Fruit fly (Drosophila melanogaster) whole organism, pupa: ENCODE data around the gene Prosbeta2.

ENCODE experiments used
- CG10348 ChIP-seq: fragments of 200-800 bp; sonication (Bioruptor generic); IDR thresholded peaks from 2 replicates; pipeline ENCODE4 v1.3.6; 2022; ENCODE audit warnings: missing biosample characterization, missing genetic modification characterization
- CG12605 ChIP-seq: fragments of 200-800 bp; sonication (Bioruptor generic); IDR thresholded peaks from 2 replicates; pipeline ENCODE4 v1.3.6; 2022; ENCODE audit warnings: missing biosample characterization, missing genetic modification characterization
- CG13204 ChIP-seq: fragments of 200-800 bp; sonication (Bioruptor generic); optimal IDR thresholded peaks from 2 replicates; lab custom pipeline; 2018; ENCODE audit warnings: missing biosample characterization, mild to moderate bottlenecking, missing genetic modification characterization, moderate library complexity
- CG14655 ChIP-seq: fragments of 200-800 bp; sonication (Bioruptor generic); optimal IDR thresholded peaks from 3 replicates; lab custom pipeline; 2017; ENCODE audit warnings: mild to moderate bottlenecking, missing biosample characterization, missing genetic modification reagents, missing genetic modification characterization
- CG15710 ChIP-seq: fragments of 200-800 bp; sonication (Bioruptor generic); optimal IDR thresholded peaks from 2 replicates; lab custom pipeline; 2018; ENCODE audit warnings: missing biosample characterization, mild to moderate bottlenecking, missing genetic modification characterization, moderate library complexity
- CG17806 ChIP-seq: fragments of 200-800 bp; sonication (Bioruptor generic); optimal IDR thresholded peaks from 2 replicates; lab custom pipeline; 2018; ENCODE audit warnings: missing biosample characterization, mild to moderate bottlenecking, missing genetic modification characterization, moderate library complexity
- CG32121 ChIP-seq: fragments of 200-800 bp; sonication (Bioruptor generic); IDR thresholded peaks from 2 replicates; pipeline ENCODE4 v1.3.6; 2022; ENCODE audit warnings: missing biosample characterization, missing genetic modification characterization
- CG34367 ChIP-seq: fragments of 200-800 bp; sonication (Bioruptor generic); optimal IDR thresholded peaks from 2 replicates; lab custom pipeline; 2018; ENCODE audit warnings: missing biosample characterization, mild to moderate bottlenecking, missing genetic modification characterization
- CG4496 ChIP-seq: fragments of 200-800 bp; sonication (Bioruptor generic); IDR thresholded peaks from 3 replicates; pipeline ENCODE4 v1.3.6; 2022; ENCODE audit warnings: missing biosample characterization, missing genetic modification characterization
- CG8159 ChIP-seq: fragments of 200-800 bp; sonication (Bioruptor generic); optimal IDR thresholded peaks from 3 replicates; lab custom pipeline; 2018; ENCODE audit warnings: missing biosample characterization, mild to moderate bottlenecking, missing genetic modification characterization, moderate library complexity
- CG8301 ChIP-seq: fragments of 200-800 bp; sonication (Bioruptor generic); optimal IDR thresholded peaks from 2 replicates; lab custom pipeline; 2018; ENCODE audit warnings: missing biosample characterization, mild to moderate bottlenecking, missing genetic modification characterization
- CG9948 ChIP-seq: fragments of 200-800 bp; sonication (Bioruptor generic); optimal IDR thresholded peaks from 2 replicates; lab custom pipeline; 2018; ENCODE audit warnings: missing biosample characterization, mild to moderate bottlenecking, missing genetic modification characterization, moderate library complexity
- D1 ChIP-seq: fragments of 200-800 bp; sonication (Bioruptor generic); optimal IDR thresholded peaks from 2 replicates; lab custom pipeline; 2018; ENCODE audit warnings: missing biosample characterization, mild to moderate bottlenecking, missing genetic modification characterization, moderate library complexity
- EcR ChIP-seq: fragments of 200-800 bp; sonication (Bioruptor generic); optimal IDR thresholded peaks from 3 replicates; lab custom pipeline; 2019; ENCODE audit warnings: missing biosample characterization, missing genetic modification characterization, mild to moderate bottlenecking, moderate library complexity, missing genetic modification reagents
- Ets98B ChIP-seq: fragments of 200-800 bp; sonication (Bioruptor generic); IDR thresholded peaks from 2 replicates; pipeline ENCODE4 v1.3.6; 2022; ENCODE audit warnings: missing biosample characterization, missing genetic modification characterization
- Pif1A ChIP-seq: fragments of 200-800 bp; sonication (Bioruptor generic); optimal IDR thresholded peaks from 3 replicates; lab custom pipeline; 2016; ENCODE audit warnings: missing biosample characterization, missing genetic modification characterization
- Pif1B ChIP-seq: fragments of 200-800 bp; sonication (Bioruptor generic); optimal IDR thresholded peaks from 3 replicates; lab custom pipeline; 2016; ENCODE audit warnings: missing biosample characterization, missing genetic modification characterization
- Snoo ChIP-seq: fragments of 200-800 bp; sonication (Bioruptor generic); optimal IDR thresholded peaks from 3 replicates; lab custom pipeline; 2017; ENCODE audit warnings: missing biosample characterization, mild to moderate bottlenecking, missing genetic modification characterization, inconsistent platforms
- fd96Ca ChIP-seq: fragments of 200-800 bp; sonication (Bioruptor generic); IDR thresholded peaks from 3 replicates; pipeline ENCODE4 v1.3.6; 2022; ENCODE audit warnings: missing biosample characterization, missing genetic modification characterization
- gl ChIP-seq: fragments of 200-800 bp; sonication (Bioruptor generic); optimal IDR thresholded peaks from 2 replicates; lab custom pipeline; 2018; ENCODE audit warnings: missing biosample characterization, mild to moderate bottlenecking, missing genetic modification characterization
- rn ChIP-seq: fragments of 200-800 bp; sonication (Bioruptor generic); IDR thresholded peaks from 2 replicates; pipeline ENCODE4 v1.3.6; 2022; ENCODE audit warnings: missing biosample characterization, missing genetic modification characterization

The Prosbeta2 gene

DNA sequence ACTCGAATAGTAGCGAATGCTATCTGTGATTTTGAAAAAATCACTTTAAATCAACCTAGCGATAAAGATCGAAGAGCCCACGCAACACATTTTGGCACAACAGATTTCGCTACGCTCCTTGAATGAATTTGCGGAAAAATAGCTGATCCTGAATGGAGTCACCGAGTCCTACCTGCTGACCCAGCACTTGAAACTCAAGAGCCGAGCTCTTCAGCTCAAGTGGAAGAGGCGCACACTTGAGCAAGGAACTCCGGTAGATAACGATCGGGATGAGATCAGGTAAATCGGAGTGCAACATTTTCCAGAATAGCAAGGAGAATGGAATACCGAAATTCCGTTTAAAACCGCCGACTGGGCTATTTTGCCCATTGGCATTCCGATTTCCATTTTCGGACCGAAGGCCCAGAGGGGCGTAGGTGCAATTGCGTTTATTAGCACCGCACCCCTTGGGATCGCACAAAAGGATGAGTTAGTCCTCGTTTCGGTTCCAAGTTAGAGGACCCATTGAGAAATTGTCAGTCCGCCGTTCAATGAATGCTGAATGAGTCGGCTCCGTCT lies 40.7 kb downstream of the Prosbeta2 start:
- TF ChIP-seq Ets98B (GFP tag; lab: Robert Waterston, UW) (no peak), D1 (tag; lab: Kevin White, UChicago) (no peak), CG32121 (GFP tag; lab: Robert Waterston, UW) (no peak), CG10348 (GFP tag; lab: Robert Waterston, UW) (no peak), rn (no peak), CG34367 (tag; lab: Kevin White, UChicago) (no peak), Pif1A (GFP tag; lab: Kevin White, UChicago) (no peak), Snoo (tag; lab: Kevin White, UChicago) (no peak), CG12605 (no peak), CG14655 (GFP tag; lab: Kevin White, UChicago) (no peak), CG8159 (tag; lab: Kevin White, UChicago) (no peak), gl (tag; lab: Kevin White, UChicago) (no peak)

DNA sequence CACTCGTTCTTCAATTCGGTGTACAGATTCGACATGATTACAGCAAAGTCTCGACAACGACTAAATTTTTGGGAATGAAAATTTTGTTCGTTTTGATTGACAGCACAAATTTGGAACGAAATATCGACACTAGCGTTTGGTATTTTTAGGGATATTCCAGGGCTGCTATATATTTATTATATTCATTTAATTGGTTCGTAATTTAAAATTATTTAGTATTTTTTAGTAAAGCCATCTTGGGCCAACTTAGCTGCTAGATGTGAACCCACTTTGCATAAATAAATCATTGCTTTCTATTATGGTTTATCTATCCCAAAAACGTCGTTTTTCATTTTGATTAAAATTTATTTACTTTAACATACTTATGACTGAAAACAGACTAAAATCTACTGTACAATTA lies 42.7 kb downstream of the Prosbeta2 start, which contains the start of gene Rpn12R:
Gene Rpn12R (minus strand): TSS at position 101 of the 400 bp plus-strand sequence.
- no peak for TF ChIP-seq CG4496 (GFP tag; lab: Robert Waterston, UW)
- TF ChIP-seq CG14655 (GFP tag; lab: Kevin White, UChicago) = no peak
- no peak for TF ChIP-seq CG8301 (tag; lab: Kevin White, UChicago)
- no peak for TF ChIP-seq CG9948 (tag; lab: Kevin White, UChicago)
- TF ChIP-seq CG32121 (GFP tag; lab: Robert Waterston, UW) = no peak
- TF ChIP-seq rn = no peak
- TF ChIP-seq Pif1A (GFP tag; lab: Kevin White, UChicago) = no peak
- no peak for TF ChIP-seq CG10348 (GFP tag; lab: Robert Waterston, UW)
- TF ChIP-seq fd96Ca (GFP tag; lab: Robert Waterston, UW) = no peak
- TF ChIP-seq Ets98B (GFP tag; lab: Robert Waterston, UW) = no peak
- TF ChIP-seq gl (tag; lab: Kevin White, UChicago) = no peak
- TF ChIP-seq EcR (GFP tag; lab: Kevin White, UChicago) = no peak
- TF ChIP-seq CG15710 (tag; lab: Kevin White, UChicago) = no peak
- TF ChIP-seq CG17806 (tag; lab: Kevin White, UChicago) = no peak
- TF ChIP-seq Pif1B (GFP tag; lab: Kevin White, UChicago) = no peak
- no peak for TF ChIP-seq CG12605
- no peak for TF ChIP-seq CG34367 (tag; lab: Kevin White, UChicago)
- no peak for TF ChIP-seq CG13204

DNA sequence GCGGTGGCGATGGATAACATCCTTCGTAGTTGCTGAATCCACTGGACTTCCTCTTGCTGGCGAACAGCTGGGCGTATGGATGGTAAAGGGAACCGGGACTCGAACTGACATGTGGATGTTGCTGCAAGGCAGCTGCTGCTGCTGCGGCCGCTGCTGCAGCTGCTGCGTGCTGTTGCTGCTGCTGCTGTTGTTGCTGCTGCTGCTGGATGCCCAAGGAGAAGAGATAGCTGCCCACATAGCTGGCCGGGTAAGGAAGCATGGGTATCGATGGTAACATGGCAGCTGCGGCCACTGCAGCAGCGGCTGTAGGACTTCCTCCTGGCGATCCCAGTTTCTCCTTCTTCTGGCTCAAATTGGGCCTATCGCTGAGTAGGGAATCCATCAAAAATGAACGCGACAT lies 43.7 kb downstream of the Prosbeta2 start:
- TF ChIP-seq D1 (tag; lab: Kevin White, UChicago) = no peak
- TF ChIP-seq CG4496 (GFP tag; lab: Robert Waterston, UW) = no peak
- TF ChIP-seq gl (tag; lab: Kevin White, UChicago) = no peak
- TF ChIP-seq CG15710 (tag; lab: Kevin White, UChicago) = no peak
- no peak for TF ChIP-seq CG13204
- no peak for TF ChIP-seq CG14655 (GFP tag; lab: Kevin White, UChicago)
- no peak for TF ChIP-seq CG8159 (tag; lab: Kevin White, UChicago)
- no peak for TF ChIP-seq fd96Ca (GFP tag; lab: Robert Waterston, UW)
- TF ChIP-seq CG32121 (GFP tag; lab: Robert Waterston, UW) = no peak
- TF ChIP-seq CG17806 (tag; lab: Kevin White, UChicago) = no peak
- no peak for TF ChIP-seq CG34367 (tag; lab: Kevin White, UChicago)

dm6 chr3L:15043874-15044336 lies 44.2 kb downstream of the Prosbeta2 start, which contains the start of gene ind:
TSS of gene ind (minus strand) at chr3L:15043924.
- no peak for TF ChIP-seq Snoo (tag; lab: Kevin White, UChicago)
- TF ChIP-seq CG32121 (GFP tag; lab: Robert Waterston, UW) = no peak
- TF ChIP-seq fd96Ca (GFP tag; lab: Robert Waterston, UW) = no peak
- no peak for TF ChIP-seq CG9948 (tag; lab: Kevin White, UChicago)
- TF ChIP-seq CG8159 (tag; lab: Kevin White, UChicago) = no peak
- no peak for TF ChIP-seq CG17806 (tag; lab: Kevin White, UChicago)
- TF ChIP-seq EcR (GFP tag; lab: Kevin White, UChicago) = no peak
- TF ChIP-seq Pif1B (GFP tag; lab: Kevin White, UChicago) = no peak
- TF ChIP-seq D1 (tag; lab: Kevin White, UChicago) = no peak
- TF ChIP-seq CG34367 (tag; lab: Kevin White, UChicago) = no peak
- no peak for TF ChIP-seq CG10348 (GFP tag; lab: Robert Waterston, UW)
- no peak for TF ChIP-seq CG15710 (tag; lab: Kevin White, UChicago)

- TF ChIP-seq CG10348 (GFP tag; lab: Robert Waterston, UW) (no peak), Ets98B (GFP tag; lab: Robert Waterston, UW) (no peak), Snoo (tag; lab: Kevin White, UChicago) (no peak), CG13204 (no peak), CG8301 (tag; lab: Kevin White, UChicago) (no peak), CG4496 (GFP tag; lab: Robert Waterston, UW) (no peak), CG8159 (tag; lab: Kevin White, UChicago) (no peak)
Observed at dm6 chr3L:15045114-15045513, 45.4 kb downstream of the Prosbeta2 start.

DNA sequence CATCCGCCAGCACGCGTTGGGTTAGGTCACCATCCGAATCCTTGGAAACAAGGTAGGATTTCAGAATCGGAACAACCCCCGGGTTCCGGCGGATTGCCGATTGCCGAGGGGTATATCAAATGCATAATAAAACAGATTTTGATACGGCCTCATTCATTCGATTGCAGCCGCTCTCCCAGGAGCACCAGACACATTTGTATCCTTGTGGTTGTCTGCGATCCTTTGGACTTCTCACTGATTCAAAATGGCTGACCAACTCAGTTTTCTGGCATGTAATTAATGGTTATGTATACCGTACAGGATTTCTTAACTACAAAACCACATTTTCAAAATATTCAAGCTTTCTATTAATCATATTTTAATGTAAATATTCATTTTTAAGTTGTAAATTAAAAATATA lies 47.9 kb downstream of the Prosbeta2 start:
- no peak for TF ChIP-seq CG17806 (tag; lab: Kevin White, UChicago)
- TF ChIP-seq CG14655 (GFP tag; lab: Kevin White, UChicago) = no peak
- TF ChIP-seq CG4496 (GFP tag; lab: Robert Waterston, UW) = no peak
- no peak for TF ChIP-seq CG9948 (tag; lab: Kevin White, UChicago)
- TF ChIP-seq CG10348 (GFP tag; lab: Robert Waterston, UW) = no peak
- TF ChIP-seq gl (tag; lab: Kevin White, UChicago) = no peak
- TF ChIP-seq CG34367 (tag; lab: Kevin White, UChicago) = no peak
- no peak for TF ChIP-seq Ets98B (GFP tag; lab: Robert Waterston, UW)
- TF ChIP-seq CG8159 (tag; lab: Kevin White, UChicago) = no peak
- no peak for TF ChIP-seq Snoo (tag; lab: Kevin White, UChicago)
- TF ChIP-seq, all 21 proteins: peak for 0
